Worm (Caenorhabditis elegans) whole organism, young adult: ENCODE data around the gene F40G9.12.

Experiments
- B0019.2 ChIP-seq: fragments of 200-800 bp; sonication (Bioruptor generic); conservative IDR thresholded peaks from 2 replicates; pipeline ENCODE4 v1.3.6; 2022; ENCODE audit warnings: missing genetic modification reagents, missing genetic modification characterization, missing compliant biosample characterization
- B0261.1 ChIP-seq: sonication (generic microtip); optimal IDR thresholded peaks from 2 replicates; lab custom pipeline; 2016; ENCODE audit warnings: mild to moderate bottlenecking, missing genetic modification characterization, moderate library complexity, missing compliant biosample characterization
- F39B2.1 ChIP-seq: fragments of 200-800 bp; sonication (Bioruptor generic); IDR thresholded peaks from 2 replicates; pipeline ENCODE4 v1.3.6; 2022; ENCODE audit warnings: missing genetic modification reagents, missing genetic modification characterization, missing compliant biosample characterization
- F57C9.4 ChIP-seq: sonication (generic microtip); optimal IDR thresholded peaks from 2 replicates; lab custom pipeline; 2017; ENCODE audit warnings: mild to moderate bottlenecking, missing genetic modification characterization, missing compliant biosample characterization
- K11D2.4 ChIP-seq: fragments of 200-800 bp; sonication (Bioruptor generic); IDR thresholded peaks from 2 replicates; pipeline ENCODE4 v1.3.6; 2022; ENCODE audit warnings: missing genetic modification reagents, missing genetic modification characterization, missing compliant biosample characterization
- K12H6.12 ChIP-seq: fragments of 200-800 bp; sonication (Bioruptor generic); optimal IDR thresholded peaks from 2 replicates; lab custom pipeline; 2018; ENCODE audit warnings: mild to moderate bottlenecking, missing genetic modification characterization, missing compliant biosample characterization
- bed-2 ChIP-seq: fragments of 200-800 bp; sonication (Bioruptor generic); IDR thresholded peaks from 2 replicates; pipeline ENCODE4 v1.3.6; 2022; ENCODE audit warnings: missing genetic modification reagents, missing genetic modification characterization, missing compliant biosample characterization
- cebp-1 ChIP-seq, 2 experiments: fragments of 200-800 bp in 1 of 2; sonication (Bioruptor generic) in 1 of 2; sonication (generic microtip) in 1 of 2; IDR thresholded peaks in 1 of 2; optimal IDR thresholded peaks in 1 of 2; 2 replicates each; pipeline versions ENCODE4 v1.3.6 to Lab custom; 2017 to 2022; ENCODE audit warnings: missing compliant biosample characterization in 2 of 2, missing genetic modification characterization in 2 of 2, mild to moderate bottlenecking in 1 of 2, missing genetic modification reagents in 1 of 2, moderate library complexity in 1 of 2
- cebp-2 ChIP-seq: fragments of 200-800 bp; sonication (Bioruptor generic); IDR thresholded peaks from 2 replicates; pipeline ENCODE4 v1.3.6; 2022; ENCODE audit warnings: missing genetic modification characterization, missing compliant biosample characterization
- ceh-40 ChIP-seq: fragments of 200-800 bp; sonication (Bioruptor generic); IDR thresholded peaks from 2 replicates; pipeline ENCODE4 v1.3.6; 2022; ENCODE audit warnings: missing genetic modification characterization, missing compliant biosample characterization
- dox-1 ChIP-seq: fragments of 200-800 bp; sonication (Bioruptor generic); IDR thresholded peaks from 2 replicates; pipeline ENCODE4 v1.3.6; 2022; ENCODE audit warnings: missing genetic modification reagents, missing genetic modification characterization, missing compliant biosample characterization
- dpl-1 ChIP-seq: fragments of 150-350 bp; optimal IDR thresholded peaks from 2 replicates; lab custom pipeline; 2014; ENCODE audit warnings: missing biosample characterization, missing genetic modification reagents, missing genetic modification characterization
- egrh-3 ChIP-seq: fragments of 200-800 bp; sonication (Bioruptor generic); IDR thresholded peaks from 2 replicates; pipeline ENCODE4 v1.3.6; 2022; ENCODE audit warnings: missing genetic modification reagents, missing genetic modification characterization, missing compliant biosample characterization
- fkh-3 ChIP-seq: sonication (generic microtip); optimal IDR thresholded peaks from 2 replicates; lab custom pipeline; 2016; ENCODE audit warnings: mild to moderate bottlenecking, missing genetic modification characterization, missing compliant biosample characterization
- hlh-26 ChIP-seq: fragments of 200-800 bp; sonication (Bioruptor generic); conservative IDR thresholded peaks from 2 replicates; pipeline ENCODE4 v1.3.6; 2022; ENCODE audit warnings: missing genetic modification reagents, missing genetic modification characterization, missing compliant biosample characterization
- hmg-1.2 ChIP-seq: fragments of 200-800 bp; sonication (Bioruptor generic); IDR thresholded peaks from 2 replicates; pipeline ENCODE4 v1.3.6; 2022; ENCODE audit warnings: missing genetic modification reagents, missing genetic modification characterization, missing compliant biosample characterization
- hsf-1 ChIP-seq: fragments of 200-800 bp; sonication (Bioruptor generic); IDR thresholded peaks from 2 replicates; pipeline ENCODE4 v1.3.6; 2022; ENCODE audit warnings: missing genetic modification reagents, missing genetic modification characterization, missing compliant biosample characterization
- lag-1 ChIP-seq: fragments of 200-800 bp; sonication (Bioruptor generic); IDR thresholded peaks from 2 replicates; pipeline ENCODE4 v1.3.6; 2022; ENCODE audit warnings: missing genetic modification reagents, missing genetic modification characterization, missing compliant biosample characterization
- lin-26 ChIP-seq: fragments of 200-800 bp; sonication (Bioruptor generic); IDR thresholded peaks from 2 replicates; pipeline ENCODE4 v1.3.6; 2022; ENCODE audit warnings: missing genetic modification reagents, missing genetic modification characterization, missing compliant biosample characterization
- lin-40 ChIP-seq: sonication (generic microtip); optimal IDR thresholded peaks from 2 replicates; lab custom pipeline; 2016; ENCODE audit warnings: missing genetic modification characterization, mild to moderate bottlenecking, missing compliant biosample characterization, missing genotype, missing genetic modification reagents
- lin-54 ChIP-seq: fragments of 200-800 bp; sonication (Bioruptor generic); optimal IDR thresholded peaks from 2 replicates; lab custom pipeline; 2018; ENCODE audit warnings: mild to moderate bottlenecking, missing genetic modification characterization, missing compliant biosample characterization
- madf-3 ChIP-seq: fragments of 200-800 bp; sonication (Bioruptor generic); IDR thresholded peaks from 2 replicates; pipeline ENCODE4 v1.3.6; 2022; ENCODE audit warnings: missing genetic modification reagents, missing genetic modification characterization, missing compliant biosample characterization
- mel-28 ChIP-seq: sonication (generic microtip); optimal IDR thresholded peaks from 2 replicates; lab custom pipeline; 2016; ENCODE audit warnings: borderline replicate concordance, mild to moderate bottlenecking, missing genetic modification characterization, missing compliant biosample characterization
- mxl-1 ChIP-seq: sonication (generic microtip); optimal IDR thresholded peaks from 2 replicates; lab custom pipeline; 2016; ENCODE audit warnings: missing genetic modification characterization, missing compliant biosample characterization
- nfya-2 ChIP-seq: fragments of 200-800 bp; sonication (Bioruptor generic); IDR thresholded peaks from 2 replicates; pipeline ENCODE4 v1.3.6; 2022; ENCODE audit warnings: missing genetic modification reagents, missing genetic modification characterization, missing compliant biosample characterization
- nhr-120 ChIP-seq: fragments of 200-800 bp; sonication (Bioruptor generic); IDR thresholded peaks from 2 replicates; pipeline ENCODE4 v1.3.6; 2022; ENCODE audit warnings: missing genetic modification characterization, missing compliant biosample characterization
- nhr-27 ChIP-seq: fragments of 200-800 bp; sonication (Bioruptor generic); optimal IDR thresholded peaks from 2 replicates; lab custom pipeline; 2018; ENCODE audit warnings: mild to moderate bottlenecking, missing genetic modification characterization, moderate library complexity, missing compliant biosample characterization
- pha-4 ChIP-seq: fragments of 150-350 bp; sonication (generic microtip); optimal IDR thresholded peaks from 2 replicates; lab custom pipeline; 2014; ENCODE audit warnings: missing biosample characterization, missing genetic modification reagents, missing genetic modification characterization
- rcor-1 ChIP-seq: fragments of 200-800 bp; sonication (Bioruptor generic); IDR thresholded peaks from 2 replicates; pipeline ENCODE4 v1.3.6; 2022; ENCODE audit warnings: missing genetic modification reagents, missing genetic modification characterization, missing compliant biosample characterization
- sdz-38 ChIP-seq: sonication (generic microtip); optimal IDR thresholded peaks from 2 replicates; lab custom pipeline; 2016; ENCODE audit warnings: missing genotype, missing genetic modification characterization, missing compliant biosample characterization
- tlf-1 ChIP-seq: fragments of 200-800 bp; sonication (Bioruptor generic); optimal IDR thresholded peaks from 2 replicates; lab custom pipeline; 2018; ENCODE audit warnings: mild to moderate bottlenecking, missing genetic modification characterization, missing compliant biosample characterization
- ztf-26 ChIP-seq: sonication (generic microtip); optimal IDR thresholded peaks from 2 replicates; lab custom pipeline; 2017; ENCODE audit warnings: missing genetic modification characterization, missing compliant biosample characterization
- ztf-28 ChIP-seq: fragments of 200-800 bp; sonication (Bioruptor generic); IDR thresholded peaks from 2 replicates; pipeline ENCODE4 v1.3.6; 2022; ENCODE audit warnings: missing genetic modification reagents, missing genetic modification characterization, missing compliant biosample characterization
- ztf-6 ChIP-seq: fragments of 200-800 bp; sonication (Bioruptor generic); IDR thresholded peaks from 2 replicates; pipeline ENCODE4 v1.3.6; 2022; ENCODE audit warnings: missing genetic modification reagents, missing genetic modification characterization, missing compliant biosample characterization

F40G9.12 gene

DNA sequence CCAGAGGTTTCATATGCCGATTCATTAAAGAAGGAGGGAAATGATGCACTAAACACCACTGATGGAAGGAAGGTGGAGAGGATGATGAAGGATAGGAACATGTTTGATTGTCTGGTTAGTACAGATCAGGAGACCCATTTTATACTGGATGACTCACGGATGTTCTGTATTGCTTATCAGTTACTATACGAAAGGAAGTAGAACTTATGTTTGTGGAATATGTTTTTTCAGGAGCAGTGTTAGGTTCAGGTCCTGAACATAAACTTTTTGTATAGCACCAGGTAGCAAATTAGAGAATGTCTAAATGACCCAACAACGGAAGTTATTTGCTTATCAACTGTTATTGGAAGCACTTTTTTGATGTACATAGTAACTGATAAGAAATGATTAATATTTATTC is 4.1 kb downstream of the F40G9.12 start, which contains the start of gene clec-148:
clec-148 (minus strand) TSS at position 101 of the 400 bp plus-strand sequence.
- TF ChIP-seq nhr-120 (no peak), mxl-1 (tag; lab: Kevin White, UChicago) (no peak), ztf-26 (tag; lab: Kevin White, UChicago) (no peak), ztf-6 (GFP tag; lab: Robert Waterston, UW) (no peak)

DNA sequence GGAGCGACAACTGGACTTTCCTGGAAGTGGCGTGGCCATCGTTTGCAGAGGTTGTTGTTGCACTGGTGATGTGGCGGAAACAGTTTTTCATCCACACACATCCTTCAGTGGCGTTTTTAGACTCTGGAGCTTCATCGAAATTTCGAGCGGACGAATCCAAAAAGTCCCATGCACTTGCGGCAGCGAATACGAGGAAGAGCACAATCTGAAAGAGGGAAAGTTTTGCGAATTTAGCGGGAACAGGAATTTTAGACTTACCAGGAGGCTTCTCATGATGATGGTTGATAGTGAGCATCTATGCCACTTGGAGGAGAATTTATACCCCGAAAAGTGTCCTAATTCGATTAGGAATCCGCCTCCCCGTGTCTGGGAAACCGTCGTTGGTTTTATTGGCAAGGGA is 6.1 kb downstream of the F40G9.12 start, which contains the start of gene F40G9.14:
F40G9.14 (minus strand) TSS at position 101 of the 400 bp plus-strand sequence.
- TF ChIP-seq lin-26 (no peak), pha-4 (tag; lab: Kevin White, UChicago) (no peak), mel-28 (tag; lab: Kevin White, UChicago) (no peak), cebp-1 (GFP tag; IDR thresholded peaks at IDR 0.05; lab: Robert Waterston, UW) (no peak), cebp-1 (tag; optimal IDR thresholded peaks at IDR 0.05; lab: Kevin White, UChicago) (no peak), lin-54 (GFP tag; lab: Kevin White, UChicago) (no peak)

DNA sequence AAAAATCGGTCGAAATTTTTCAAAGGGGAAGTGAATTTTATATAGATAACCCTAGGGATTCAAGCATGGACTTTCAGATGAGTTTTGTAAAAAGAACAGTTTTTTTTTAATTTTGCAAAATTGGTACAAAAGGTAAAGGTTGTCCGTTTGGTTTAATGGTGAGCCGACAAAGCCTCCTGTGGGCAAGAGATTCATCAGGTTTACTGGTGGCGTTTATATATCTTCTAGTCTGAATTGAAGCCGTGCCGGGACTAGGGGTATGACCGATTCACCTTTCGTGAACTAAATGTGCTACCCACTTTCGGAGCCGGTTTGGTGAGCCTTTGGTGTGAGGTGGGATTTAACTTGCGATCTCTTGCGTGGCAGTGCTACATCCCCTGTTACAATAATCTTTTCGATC is 6.5 kb downstream of the F40G9.12 start:
- TF ChIP-seq hlh-26 (GFP tag; lab: Robert Waterston, UW) = no peak
- no peak for TF ChIP-seq bed-2 (GFP tag; lab: Robert Waterston, UW)
- no peak for TF ChIP-seq lag-1 (GFP tag; lab: Robert Waterston, UW)
- TF ChIP-seq F57C9.4 = no peak
- TF ChIP-seq B0261.1 (tag; lab: Kevin White, UChicago) = no peak

DNA sequence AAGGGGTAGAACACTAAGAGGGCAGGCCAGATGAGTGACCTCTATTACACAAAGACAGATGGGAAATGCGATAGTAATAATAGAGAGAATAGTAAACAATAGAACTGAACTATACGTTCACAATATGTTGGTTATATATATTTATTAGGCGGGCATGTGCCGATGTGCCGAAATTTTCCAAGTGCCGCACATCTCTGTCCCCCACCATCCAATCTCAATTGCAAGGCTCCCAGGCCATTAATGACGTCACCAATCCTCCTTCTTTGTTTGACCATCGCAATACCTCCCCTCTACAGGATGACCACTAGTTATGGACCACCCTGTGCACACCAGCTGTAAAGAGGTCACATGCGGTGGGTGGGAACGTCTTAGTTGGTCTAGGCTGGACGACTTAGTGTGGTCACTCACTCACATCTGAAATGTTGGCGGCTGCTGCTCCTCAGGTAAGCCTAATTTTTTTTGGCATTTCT is 7.5 kb downstream of the F40G9.12 start, which contains the start of gene F40G9.6:
F40G9.6 (plus strand) TSS at position 420 of the 470 bp plus-strand sequence.
- TF ChIP-seq sdz-38 (tag; lab: Kevin White, UChicago) = no peak
- TF ChIP-seq egrh-3 = no peak
- TF ChIP-seq hlh-26 (GFP tag; lab: Robert Waterston, UW) = no peak

ce11 chrIII:180963-181362 is 9.3 kb downstream of the F40G9.12 start, which contains the start of gene F40G9.5:
F40G9.5 (plus strand) TSS chrIII:181263.
- no peak for TF ChIP-seq ztf-6 (GFP tag; lab: Robert Waterston, UW)
- no peak for TF ChIP-seq dox-1
- no peak for TF ChIP-seq ceh-40 (GFP tag; lab: Robert Waterston, UW)
- no peak for TF ChIP-seq lin-40 (tag; lab: Kevin White, UChicago)
- TF ChIP-seq fkh-3 = no peak

DNA sequence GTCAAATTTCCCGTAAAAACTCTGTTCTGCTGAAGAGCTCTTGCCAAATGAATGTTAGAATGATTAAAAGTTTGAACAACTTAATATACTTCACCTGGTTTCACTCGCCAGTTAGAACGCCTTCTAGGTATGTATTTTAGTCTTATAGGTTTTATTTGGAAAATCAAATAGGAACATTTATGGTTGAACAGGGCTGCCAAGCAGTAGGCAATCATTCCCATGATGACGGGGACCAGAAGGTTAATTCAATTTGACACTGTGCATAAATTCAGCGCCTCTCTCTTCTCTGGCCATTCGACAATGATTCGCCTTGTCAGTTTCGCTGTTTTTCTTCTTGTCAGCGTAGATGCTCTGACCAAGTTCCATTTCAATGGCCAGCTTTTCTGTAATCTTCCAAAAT is 10.4 kb downstream of the F40G9.12 start, which contains the start of gene F40G9.15:
F40G9.15 (plus strand) TSS at position 301 of the 400 bp plus-strand sequence.
- no peak for TF ChIP-seq ztf-28 (GFP tag; lab: Robert Waterston, UW)
- TF ChIP-seq B0019.2 (GFP tag; lab: Robert Waterston, UW) = no peak
- TF ChIP-seq hsf-1 (GFP tag; lab: Robert Waterston, UW) = no peak
- no peak for TF ChIP-seq hmg-1.2 (GFP tag; lab: Robert Waterston, UW)
- no peak for TF ChIP-seq cebp-2 (GFP tag; lab: Robert Waterston, UW)
- no peak for TF ChIP-seq dpl-1 (GFP tag; lab: Kevin White, UChicago)
- TF ChIP-seq nfya-2 (GFP tag; lab: Robert Waterston, UW) = no peak
- no peak for TF ChIP-seq F39B2.1 (GFP tag; lab: Robert Waterston, UW)
- no peak for TF ChIP-seq madf-3 (GFP tag; lab: Robert Waterston, UW)
- no peak for TF ChIP-seq nhr-27 (tag; lab: Kevin White, UChicago)
- no peak for TF ChIP-seq K12H6.12 (tag; lab: Kevin White, UChicago)
- no peak for TF ChIP-seq hlh-26 (GFP tag; lab: Robert Waterston, UW)
- no peak for TF ChIP-seq tlf-1
- TF ChIP-seq ceh-40 (GFP tag; lab: Robert Waterston, UW) = no peak
- no peak for TF ChIP-seq nhr-120
- no peak for TF ChIP-seq fkh-3
- TF ChIP-seq pha-4 (tag; lab: Kevin White, UChicago) = no peak
- TF ChIP-seq rcor-1 = no peak
- TF ChIP-seq K11D2.4 (GFP tag; lab: Robert Waterston, UW) = no peak
